Worm (Caenorhabditis elegans): ENCODE results near the gene C35B1.2.

- TF ChIP-seq him-1 (tag; optimal IDR thresholded peaks at IDR 0.05) (no peak), W03F9.2 (tag; optimal IDR thresholded peaks at IDR 0.05) (no peak)
Measured at ce11 chrIV:4096940-4097339, 10.9 kb downstream of the C35B1.2 start.

Measured in whole organism, L4/young adult.